Fruit fly (Drosophila melanogaster) whole organism, wandering third instar larva: ENCODE measurements around the gene CG32201.

Experiments
- CG32264 ChIP-seq: fragments of 200-800 bp; sonication (Bioruptor generic); optimal IDR thresholded peaks from 2 replicates; lab custom pipeline; 2016; ENCODE audit warnings: missing biosample characterization, missing genetic modification characterization
- Dfd ChIP-seq: fragments of >200 bp; optimal IDR thresholded peaks from 2 replicates; lab custom pipeline; 2017; ENCODE audit warnings: missing biosample characterization, missing genetic modification characterization
- HLH106 ChIP-seq: fragments of 200-800 bp; optimal IDR thresholded peaks from 3 replicates; lab custom pipeline; 2019; ENCODE audit warnings: missing biosample characterization, mild to moderate bottlenecking, missing genetic modification characterization, moderate library complexity
- Hnf4 ChIP-seq: fragments of 200-800 bp; sonication (Bioruptor generic); optimal IDR thresholded peaks from 2 replicates; lab custom pipeline; 2016; ENCODE audit warnings: missing biosample characterization, mild to moderate bottlenecking, missing genetic modification characterization
- Hr78 ChIP-seq: fragments of >200 bp; optimal IDR thresholded peaks from 2 replicates; lab custom pipeline; 2017; ENCODE audit warnings: missing biosample characterization, missing genetic modification characterization
- Hr83 ChIP-seq: fragments of 200-300 bp; sonication (Bioruptor generic); optimal IDR thresholded peaks from 2 replicates; lab custom pipeline; 2016; ENCODE audit warnings: missing biosample characterization, mild to moderate bottlenecking, missing genetic modification characterization, moderate library complexity; ENCODE audit not compliant: poor library complexity, severe bottlenecking
- Jra ChIP-seq: sonication (Bioruptor generic); optimal IDR thresholded peaks from 2 replicates; lab custom pipeline; 2016; ENCODE audit warnings: missing biosample characterization, missing genetic modification characterization
- Mio ChIP-seq: sonication (Bioruptor generic); optimal IDR thresholded peaks from 2 replicates; lab custom pipeline; 2016; ENCODE audit warnings: missing biosample characterization, missing genetic modification characterization
- Myc ChIP-seq: fragments of >200 bp; optimal IDR thresholded peaks from 2 replicates; lab custom pipeline; 2017
- N ChIP-seq: fragments of >200 bp; optimal IDR thresholded peaks from 2 replicates; lab custom pipeline; 2018; ENCODE audit warnings: missing biosample characterization, missing external identifiers, missing genetic modification characterization
- OdsH ChIP-seq: fragments of 200-800 bp; sonication (Bioruptor generic); optimal IDR thresholded peaks from 2 replicates; lab custom pipeline; 2016; ENCODE audit warnings: missing biosample characterization, mild to moderate bottlenecking, missing genetic modification characterization
- Rel ChIP-seq, 2 experiments: fragments of 200-800 bp; sonication (Bioruptor generic) in 1 of 2; optimal IDR thresholded peaks; 2 replicates in 1 of 2; 3 replicates in 1 of 2; lab custom pipeline; 2016 to 2019; ENCODE audit warnings: mild to moderate bottlenecking in 2 of 2, missing biosample characterization in 2 of 2, missing genetic modification characterization in 2 of 2, moderate library complexity in 1 of 2
- Sp1 ChIP-seq: fragments of 200-800 bp; sonication (Bioruptor generic); optimal IDR thresholded peaks from 3 replicates; lab custom pipeline; 2019; ENCODE audit warnings: missing biosample characterization, mild to moderate bottlenecking, missing genetic modification characterization, moderate library complexity
- Vsx2 ChIP-seq: fragments of 200-300, 225-300 bp; sonication (Bioruptor generic); optimal IDR thresholded peaks from 2 replicates; lab custom pipeline; 2018; ENCODE audit warnings: missing biosample characterization, missing genetic modification characterization; ENCODE audit not compliant: partially characterized antibody
- br ChIP-seq: fragments of 200-800 bp; sonication (Bioruptor generic); optimal IDR thresholded peaks from 2 replicates; lab custom pipeline; 2016; ENCODE audit warnings: missing biosample characterization, missing genetic modification characterization
- dl ChIP-seq, 2 experiments: fragments of 175-275, 200-275 bp in 1 of 2; fragments of 200-275 bp in 1 of 2; sonication (Bioruptor generic); optimal IDR thresholded peaks; lab custom pipeline; 2018; ENCODE audit warnings: mild to moderate bottlenecking in 2 of 2, missing biosample characterization in 2 of 2, missing genetic modification characterization in 2 of 2, moderate library complexity in 2 of 2; ENCODE audit not compliant: partially characterized antibody in 2 of 2, insufficient read depth in 1 of 2
- dmrt93B ChIP-seq: fragments of 200-800 bp; sonication (Bioruptor generic); optimal IDR thresholded peaks from 2 replicates; lab custom pipeline; 2018; ENCODE audit warnings: missing biosample characterization, mild to moderate bottlenecking, missing genetic modification characterization
- dsf ChIP-seq: sonication (Bioruptor generic); optimal IDR thresholded peaks from 2 replicates; lab custom pipeline; 2016; ENCODE audit warnings: missing biosample characterization, missing genetic modification characterization, borderline replicate concordance
- ey ChIP-seq: fragments of 200-800 bp; sonication (Bioruptor generic); optimal IDR thresholded peaks from 2 replicates; lab custom pipeline; 2016; ENCODE audit warnings: missing biosample characterization, missing genetic modification characterization
- foxo ChIP-seq, 2 experiments: fragments of 200-800 bp; sonication (Bioruptor generic); optimal IDR thresholded peaks; 2 replicates in 1 of 2; 3 replicates in 1 of 2; lab custom pipeline; 2016 to 2017; ENCODE audit warnings: missing biosample characterization in 2 of 2, missing genetic modification characterization in 2 of 2
- fru ChIP-seq: fragments of 200-800 bp; sonication (Bioruptor generic); optimal IDR thresholded peaks from 3 replicates; lab custom pipeline; 2016; ENCODE audit warnings: missing biosample characterization, mild to moderate bottlenecking, missing genetic modification characterization
- jim ChIP-seq: fragments of 175-275, 200-325 bp; sonication (Bioruptor generic); optimal IDR thresholded peaks from 2 replicates; lab custom pipeline; 2016; ENCODE audit warnings: missing biosample characterization, mild to moderate bottlenecking, missing genetic modification characterization
- lola ChIP-seq: fragments of >200 bp; optimal IDR thresholded peaks from 2 replicates; lab custom pipeline; 2017; ENCODE audit warnings: missing biosample characterization, missing genetic modification characterization
- pan ChIP-seq: fragments of >200 bp; optimal IDR thresholded peaks from 2 replicates; lab custom pipeline; 2017
- psq ChIP-seq: fragments of 200-800 bp; sonication (Bioruptor generic); optimal IDR thresholded peaks from 3 replicates; lab custom pipeline; 2017; ENCODE audit warnings: missing biosample characterization, mild to moderate bottlenecking, missing genetic modification characterization, moderate library complexity
- rgr ChIP-seq: fragments of 200-800 bp; sonication (Bioruptor generic); optimal IDR thresholded peaks from 3 replicates; lab custom pipeline; 2016; ENCODE audit warnings: missing biosample characterization, mild to moderate bottlenecking, missing genetic modification characterization
- sage ChIP-seq: fragments of 200-800 bp; sonication (Bioruptor generic); optimal IDR thresholded peaks from 2 replicates; lab custom pipeline; 2016; ENCODE audit warnings: missing biosample characterization, mild to moderate bottlenecking, missing genetic modification characterization
- sv ChIP-seq: fragments of 200-800 bp; sonication (Bioruptor generic); optimal IDR thresholded peaks from 3 replicates; lab custom pipeline; 2016; ENCODE audit warnings: missing biosample characterization, missing genetic modification characterization
- usp ChIP-seq: fragments of >200 bp; optimal IDR thresholded peaks from 2 replicates; lab custom pipeline; 2017; ENCODE audit warnings: missing biosample characterization, missing genetic modification characterization
- woc ChIP-seq: sonication (Bioruptor generic); optimal IDR thresholded peaks from 2 replicates; lab custom pipeline; 2016; ENCODE audit warnings: missing biosample characterization, mild to moderate bottlenecking, missing genetic modification characterization

CG32201 gene

dm6 chr3L:18634792-18635471 is 25.5 kb downstream of the CG32201 start (continued):
- TF ChIP-seq psq (GFP tag; lab: Kevin White, UChicago) (peak; percentile 9), Hnf4 (GFP tag; lab: Kevin White, UChicago) (no peak), sage (GFP tag; lab: Kevin White, UChicago) (no peak), dmrt93B (no peak), HLH106 (tag; lab: Kevin White, UChicago) (no peak), OdsH (GFP tag; lab: Kevin White, UChicago) (peak; percentile 11), usp (GFP tag; lab: Kevin White, UChicago) (no peak), Hr83 (GFP tag; lab: Kevin White, UChicago) (no peak)

- TF ChIP-seq lola (GFP tag; lab: Kevin White, UChicago) (no peak), CG32264 (GFP tag; lab: Kevin White, UChicago) (no peak), Hnf4 (GFP tag; lab: Kevin White, UChicago) (no peak), Hr78 (GFP tag; lab: Kevin White, UChicago) (no peak), Myc (lab: Kevin White, UChicago) (no peak), sv (GFP tag; lab: Kevin White, UChicago) (no peak), fru (GFP tag; lab: Kevin White, UChicago) (no peak), HLH106 (tag; lab: Kevin White, UChicago) (no peak), Jra (GFP tag; lab: Kevin White, UChicago) (no peak)
These were observed 27.4 kb downstream of the CG32201 start for dm6 chr3L:18636782-18637181.

dm6 chr3L:18637348-18637747 is 27.9 kb downstream of the CG32201 start:
- TF ChIP-seq Rel (GFP tag; optimal IDR thresholded peaks at IDR 0.05; lab: Kevin White, UChicago) (no peak), Rel (tag; optimal IDR thresholded peaks at IDR 0.05; lab: Kevin White, UChicago) (no peak), Hr83 (GFP tag; lab: Kevin White, UChicago) (no peak), Dfd (no peak), br (GFP tag; lab: Kevin White, UChicago) (no peak), lola (GFP tag; lab: Kevin White, UChicago) (no peak), Jra (GFP tag; lab: Kevin White, UChicago) (no peak), rgr (GFP tag; lab: Kevin White, UChicago) (no peak), ey (GFP tag; lab: Kevin White, UChicago) (no peak), foxo (GFP tag; optimal IDR thresholded peaks at IDR 0.05; lab: Kevin White, UChicago) (no peak), dsf (GFP tag; lab: Kevin White, UChicago) (no peak), sv (GFP tag; lab: Kevin White, UChicago) (no peak), Hr78 (GFP tag; lab: Kevin White, UChicago) (no peak)

- TF ChIP-seq rgr (GFP tag; lab: Kevin White, UChicago) = no peak
- no peak for TF ChIP-seq CG32264 (GFP tag; lab: Kevin White, UChicago)
- TF ChIP-seq fru (GFP tag; lab: Kevin White, UChicago) = no peak
- TF ChIP-seq Myc (lab: Kevin White, UChicago) = no peak
- no peak for TF ChIP-seq Vsx2
- no peak for TF ChIP-seq sage (GFP tag; lab: Kevin White, UChicago)
- no peak for TF ChIP-seq Sp1
- no peak for TF ChIP-seq Rel (GFP tag; optimal IDR thresholded peaks at IDR 0.05; lab: Kevin White, UChicago)
- TF ChIP-seq Rel (tag; optimal IDR thresholded peaks at IDR 0.05; lab: Kevin White, UChicago) = no peak
These were observed 28.6 kb downstream of the CG32201 start for dm6 chr3L:18638043-18638442.

- TF ChIP-seq foxo (GFP tag; optimal IDR thresholded peaks at IDR 0.05; lab: Kevin White, UChicago) = no peak
- no peak for TF ChIP-seq fru (GFP tag; lab: Kevin White, UChicago)
- TF ChIP-seq Vsx2 = no peak
- TF ChIP-seq Hr78 (GFP tag; lab: Kevin White, UChicago) = no peak
- no peak for TF ChIP-seq Mio (GFP tag; lab: Kevin White, UChicago)
- no peak for TF ChIP-seq dl (GFP tag; optimal IDR thresholded peaks at IDR 0.05; lab: Kevin White, UChicago; ENCODE audit: insufficient read depth in 1 of 2, partially characterized antibody in 2 of 2)
- TF ChIP-seq CG32264 (GFP tag; lab: Kevin White, UChicago) = no peak
- TF ChIP-seq jim (GFP tag; lab: Kevin White, UChicago) = no peak
- TF ChIP-seq N (GFP tag; lab: Kevin White, UChicago) = no peak
- TF ChIP-seq pan (lab: Kevin White, UChicago) = no peak
- TF ChIP-seq woc = no peak
- no peak for TF ChIP-seq lola (GFP tag; lab: Kevin White, UChicago)
- TF ChIP-seq sv (GFP tag; lab: Kevin White, UChicago) = no peak
- TF ChIP-seq ey (GFP tag; lab: Kevin White, UChicago) = no peak
- TF ChIP-seq rgr (GFP tag; lab: Kevin White, UChicago) = no peak
These were observed 29.1 kb downstream of the CG32201 start for dm6 chr3L:18638487-18638886.
